Worm (Caenorhabditis elegans): ENCODE measurements around the gene nep-9.

The nep-9 gene

ce11 chrII:3403535-3403934 lies 4.4 kb upstream of the nep-9 start, which contains the start of gene nep-8:
Gene nep-8 (plus strand): TSS chrII:3403835.
- TF ChIP-seq ceh-45 (GFP tag; IDR thresholded peaks at IDR 0.05) (no peak), ceh-22 (tag; optimal IDR thresholded peaks at IDR 0.05) (no peak), lim-6 (tag; optimal IDR thresholded peaks at IDR 0.05) (no peak), Y22D7AL.16 (tag; optimal IDR thresholded peaks at IDR 0.05) (no peak), ceh-34 (tag; optimal IDR thresholded peaks at IDR 0.05) (no peak), dve-1 (tag; optimal IDR thresholded peaks at IDR 0.05) (no peak), ets-4 (tag; optimal IDR thresholded peaks at IDR 0.05) (no peak), mec-3 (tag; optimal IDR thresholded peaks at IDR 0.05; ENCODE audit: borderline replicate concordance) (no peak), unc-3 (GFP tag; conservative IDR thresholded peaks at IDR 0.05) (no peak), unc-3 (tag; optimal IDR thresholded peaks at IDR 0.05) (no peak), sox-2 (GFP tag; IDR thresholded peaks at IDR 0.05) (no peak)

ce11 chrII:3402854-3403253 lies 3.7 kb upstream of the nep-9 start, which contains the start of gene nep-10:
Gene nep-10 (minus strand): TSS chrII:3402954.
- no peak for TF ChIP-seq unc-86 (tag; optimal IDR thresholded peaks at IDR 0.05)
- TF ChIP-seq syd-9 (tag; optimal IDR thresholded peaks at IDR 0.05) = no peak
- no peak for TF ChIP-seq lim-6 (tag; optimal IDR thresholded peaks at IDR 0.05)
- TF ChIP-seq ets-4 (tag; optimal IDR thresholded peaks at IDR 0.05) = no peak
- no peak for TF ChIP-seq npax-4 (tag; optimal IDR thresholded peaks at IDR 0.05)
- TF ChIP-seq lin-11 (tag; optimal IDR thresholded peaks at IDR 0.05) = no peak
- no peak for TF ChIP-seq pqm-1 (tag; optimal IDR thresholded peaks at IDR 0.05)
- no peak for TF ChIP-seq ahr-1 (tag; optimal IDR thresholded peaks at IDR 0.05)
- TF ChIP-seq sdc-2 (tag; optimal IDR thresholded peaks at IDR 0.05) = no peak
- no peak for TF ChIP-seq K02D7.2 (tag; optimal IDR thresholded peaks at IDR 0.05)
- no peak for TF ChIP-seq odd-2 (tag; optimal IDR thresholded peaks at IDR 0.05)
- TF ChIP-seq ceh-24 (tag; optimal IDR thresholded peaks at IDR 0.05) = no peak
- no peak for TF ChIP-seq hlh-15 (tag; optimal IDR thresholded peaks at IDR 0.05)
- TF ChIP-seq che-1 (tag; optimal IDR thresholded peaks at IDR 0.05) = no peak
- TF ChIP-seq ztf-16 (tag; optimal IDR thresholded peaks at IDR 0.05) = no peak
- TF ChIP-seq ceh-48 (tag; optimal IDR thresholded peaks at IDR 0.05) = no peak
- no peak for TF ChIP-seq ref-2 (tag; optimal IDR thresholded peaks at IDR 0.05)

ce11 chrII:3395484-3395883 lies 3.6 kb downstream of the nep-9 start, which contains the start of gene nep-20:
Gene nep-20 (minus strand): TSS chrII:3395584.
- TF ChIP-seq ceh-34 (tag; optimal IDR thresholded peaks at IDR 0.05) (no peak), K02D7.2 (tag; optimal IDR thresholded peaks at IDR 0.05) (no peak), C08G9.2 (tag; optimal IDR thresholded peaks at IDR 0.05) (no peak), zip-5 (tag; optimal IDR thresholded peaks at IDR 0.05) (no peak), pha-4 (tag; optimal IDR thresholded peaks at IDR 0.05) (no peak), ceh-2 (tag; optimal IDR thresholded peaks at IDR 0.05) (no peak), ceh-45 (GFP tag; IDR thresholded peaks at IDR 0.05) (no peak), mec-3 (tag; optimal IDR thresholded peaks at IDR 0.05; ENCODE audit: borderline replicate concordance) (no peak), unc-42 (tag; optimal IDR thresholded peaks at IDR 0.05) (no peak), pros-1 (tag; optimal IDR thresholded peaks at IDR 0.05) (no peak), pat-9 (tag; optimal IDR thresholded peaks at IDR 0.05) (no peak), hlh-15 (tag; optimal IDR thresholded peaks at IDR 0.05) (no peak), ahr-1 (tag; optimal IDR thresholded peaks at IDR 0.05) (no peak), ceh-31 (tag; optimal IDR thresholded peaks at IDR 0.05) (no peak)

DNA sequence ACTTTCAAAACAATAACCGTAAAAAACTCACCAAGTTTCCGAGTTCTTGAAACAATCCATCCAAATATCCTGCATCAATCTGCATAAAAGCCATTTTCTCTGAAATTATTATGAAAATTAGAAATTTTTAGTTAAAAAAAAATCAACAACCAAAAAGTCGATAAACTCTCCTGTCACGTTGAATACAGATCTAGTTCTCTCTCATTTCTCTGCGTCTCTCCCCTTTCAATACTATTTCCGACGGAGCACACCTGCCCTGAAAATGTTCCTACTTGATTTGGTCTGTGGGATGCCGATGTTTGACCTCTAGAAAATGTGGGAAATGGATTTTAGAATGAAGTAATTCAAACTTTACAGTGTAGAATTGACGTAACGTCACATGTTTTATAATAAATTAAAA lies 11.6 kb downstream of the nep-9 start, which contains the start of gene T06D4.6:
Gene T06D4.6 (minus strand): TSS at position 101 of the 400 bp plus-strand sequence.
- TF ChIP-seq nhr-232 (tag; optimal IDR thresholded peaks at IDR 0.05) (no peak), madf-2 (tag; optimal IDR thresholded peaks at IDR 0.05) (no peak), pqm-1 (tag; optimal IDR thresholded peaks at IDR 0.05) (no peak), ceh-2 (tag; optimal IDR thresholded peaks at IDR 0.05) (no peak), K02D7.2 (tag; optimal IDR thresholded peaks at IDR 0.05) (no peak), hlh-30 (tag; optimal IDR thresholded peaks at IDR 0.05; ENCODE audit: insufficient read depth) (no peak), dve-1 (tag; optimal IDR thresholded peaks at IDR 0.05) (no peak), pat-9 (tag; optimal IDR thresholded peaks at IDR 0.05) (no peak), ceh-34 (tag; optimal IDR thresholded peaks at IDR 0.05) (no peak), unc-3 (GFP tag; conservative IDR thresholded peaks at IDR 0.05) (no peak), unc-3 (tag; optimal IDR thresholded peaks at IDR 0.05) (no peak), dmd-4 (tag; optimal IDR thresholded peaks at IDR 0.05; ENCODE audit: borderline replicate concordance) (no peak), fax-1 (tag; optimal IDR thresholded peaks at IDR 0.05) (no peak), nfya-1 (tag; optimal IDR thresholded peaks at IDR 0.05) (no peak), sdc-2 (tag; optimal IDR thresholded peaks at IDR 0.05) (no peak), zip-5 (tag; optimal IDR thresholded peaks at IDR 0.05) (no peak), npax-4 (tag; optimal IDR thresholded peaks at IDR 0.05) (no peak)

Data from whole organism, late embryonic.